Fruit fly (Drosophila melanogaster): ENCODE measurements around the gene mah.

The mah gene

DNA sequence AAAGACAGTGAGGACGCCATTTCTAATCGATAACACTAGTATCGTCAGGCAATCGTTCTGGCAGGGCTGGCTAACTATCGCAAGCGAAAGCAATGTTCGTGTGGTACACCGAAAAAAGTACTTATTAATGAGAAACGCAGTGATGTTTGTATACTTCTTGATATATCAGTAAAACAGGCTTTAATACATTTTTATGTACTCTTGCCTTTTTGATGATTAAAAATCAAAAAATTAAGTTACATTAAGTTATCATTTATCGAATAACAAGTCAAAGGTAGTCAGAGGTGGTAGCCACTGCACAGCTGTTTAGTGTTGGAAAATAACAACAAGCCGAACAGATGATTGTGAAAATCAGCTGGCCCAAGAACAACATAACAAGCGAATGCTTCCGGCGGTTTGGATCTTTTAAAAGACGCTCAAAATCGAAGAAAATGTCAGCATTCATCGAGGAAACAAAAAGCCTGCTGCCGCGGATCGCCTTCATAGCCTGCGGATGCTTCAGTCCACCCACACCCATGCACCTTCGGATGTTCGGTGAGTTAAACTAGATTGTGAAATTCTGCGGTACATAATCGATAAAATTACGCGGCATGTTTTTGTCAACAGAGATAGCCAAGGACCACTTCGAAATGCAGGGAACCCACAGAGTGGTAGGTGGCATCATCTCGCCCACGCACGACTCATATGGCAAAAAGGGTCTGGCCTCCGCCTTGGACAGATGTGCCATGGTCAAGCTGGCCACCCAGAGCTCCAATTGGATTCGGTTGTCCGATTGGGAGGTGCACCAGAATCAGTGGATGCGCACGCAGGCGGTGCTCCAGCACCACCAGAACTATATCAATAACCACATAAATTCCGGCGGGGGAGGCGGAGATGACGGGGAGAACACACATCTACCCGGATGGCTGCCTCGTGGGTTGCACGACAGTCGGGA is 2.2 kb upstream of the mah start, which contains the start of the genes ssh and Nmnat (continued):
- no peak for TF ChIP-seq lov (optimal IDR thresholded peaks at IDR 0.05)
- no peak for TF ChIP-seq lov (GFP tag; IDR thresholded peaks at IDR 0.05)
- no peak for TF ChIP-seq CG10147 (GFP tag; optimal IDR thresholded peaks at IDR 0.05)
- no peak for TF ChIP-seq CG13296 (GFP tag; optimal IDR thresholded peaks at IDR 0.05)
- no peak for TF ChIP-seq Drgx (GFP tag; IDR thresholded peaks at IDR 0.05)
- peak; percentile 26 for TF ChIP-seq CG10979 (tag; optimal IDR thresholded peaks at IDR 0.05)
- TF ChIP-seq inv (GFP tag; IDR thresholded peaks at IDR 0.05; ENCODE audit: partially characterized antibody), result peak; percentile 91
- TF ChIP-seq CG15011 (GFP tag; optimal IDR thresholded peaks at IDR 0.05), result no peak
- TF ChIP-seq Dip3 (GFP tag; optimal IDR thresholded peaks at IDR 0.05), result peak; percentile 40
- peak; percentile 95 for TF ChIP-seq CG7928 (GFP tag; optimal IDR thresholded peaks at IDR 0.05)
- TF ChIP-seq CG10274 (GFP tag; optimal IDR thresholded peaks at IDR 0.05), result no peak
- TF ChIP-seq dpn (GFP tag; optimal IDR thresholded peaks at IDR 0.05), result peak; percentile 34 to 56
- no peak for TF ChIP-seq Fer3 (tag; optimal IDR thresholded peaks at IDR 0.05)
- TF ChIP-seq CG32772 (GFP tag; IDR thresholded peaks at IDR 0.05), result no peak
- peak; percentile 98 for TF ChIP-seq CG10267 (tag; optimal IDR thresholded peaks at IDR 0.05)
- TF ChIP-seq CG11560 (tag; IDR thresholded peaks at IDR 0.05), result peak; percentile 99
- no peak for TF ChIP-seq otp (GFP tag; IDR thresholded peaks at IDR 0.05)
- no peak for TF ChIP-seq dimm (GFP tag; IDR thresholded peaks at IDR 0.05)
- no peak for TF ChIP-seq abd-A (tag; optimal IDR thresholded peaks at IDR 0.05)
- no peak for TF ChIP-seq CG12104 (GFP tag; optimal IDR thresholded peaks at IDR 0.05)
- no peak for TF ChIP-seq NC2β (GFP tag; optimal IDR thresholded peaks at IDR 0.05)
- no peak for TF ChIP-seq HLH3B (GFP tag; IDR thresholded peaks at IDR 0.05)
- peak; percentile 98 to 100 for TF ChIP-seq crp (GFP tag; optimal IDR thresholded peaks at IDR 0.05)
- peak; percentile 81 for TF ChIP-seq nmo (GFP tag; optimal IDR thresholded peaks at IDR 0.05)
- no peak for TF ChIP-seq hkb (optimal IDR thresholded peaks at IDR 0.05)
- TF ChIP-seq hkb (GFP tag; IDR thresholded peaks at IDR 0.05), result no peak
- TF ChIP-seq CG8765 (GFP tag; IDR thresholded peaks at IDR 0.05), result no peak
- TF ChIP-seq Adf1 (GFP tag; IDR thresholded peaks at IDR 0.05), result no peak
- peak; percentile 93 for TF ChIP-seq CG13287 (GFP tag; IDR thresholded peaks at IDR 0.05; ENCODE audit: partially characterized antibody)
- TF ChIP-seq Stat92E (GFP tag; optimal IDR thresholded peaks at IDR 0.05), result peak in 1 of 3 experiments; percentile 17
- TF ChIP-seq br (optimal IDR thresholded peaks at IDR 0.05), result no peak
- TF ChIP-seq CG9727 (GFP tag; optimal IDR thresholded peaks at IDR 0.05), result peak; percentile 65
- peak; percentile 37 for TF ChIP-seq cg (GFP tag; optimal IDR thresholded peaks at IDR 0.05)
- TF ChIP-seq HLH54F (GFP tag; optimal IDR thresholded peaks at IDR 0.05), result peak; percentile 70
- TF ChIP-seq CG18599 (GFP tag; optimal IDR thresholded peaks at IDR 0.05), result no peak
- TF ChIP-seq Xbp1 (GFP tag; optimal IDR thresholded peaks at IDR 0.05), result peak; percentile 48
- TF ChIP-seq CG6254 (GFP tag; optimal IDR thresholded peaks at IDR 0.05), result no peak
- peak; percentile 62 for TF ChIP-seq CG2712 (tag; optimal IDR thresholded peaks at IDR 0.05)
- no peak for TF ChIP-seq cad (GFP tag; optimal IDR thresholded peaks at IDR 0.05)
- TF ChIP-seq dati (GFP tag; IDR thresholded peaks at IDR 0.05), result no peak
- TF ChIP-seq Optix (GFP tag; IDR thresholded peaks at IDR 0.05), result no peak
- TF ChIP-seq hth (optimal IDR thresholded peaks at IDR 0.05), result no peak
- TF ChIP-seq CG15479 (GFP tag; optimal IDR thresholded peaks at IDR 0.05), result no peak
- TF ChIP-seq CG1024 (GFP tag; IDR thresholded peaks at IDR 0.05), result no peak
- no peak for TF ChIP-seq CG1602 (GFP tag; optimal IDR thresholded peaks at IDR 0.05)
- TF ChIP-seq CG5180 (GFP tag; optimal IDR thresholded peaks at IDR 0.05), result no peak
- TF ChIP-seq jing (GFP tag; optimal IDR thresholded peaks at IDR 0.05), result no peak
- no peak for TF ChIP-seq Antp (GFP tag; optimal IDR thresholded peaks at IDR 0.05)
- no peak for TF ChIP-seq CG17612 (GFP tag; IDR thresholded peaks at IDR 0.05)
- TF ChIP-seq CG10565 (GFP tag; optimal IDR thresholded peaks at IDR 0.05), result no peak

All from whole organism, embryonic.